Worm (Caenorhabditis elegans) whole organism, dauer: Measurements from ENCODE around the gene dnj-3.

ENCODE experiments used
- unc-62 ChIP-seq: sonication (generic microtip); optimal IDR thresholded peaks from 2 replicates; lab custom pipeline; 2017; ENCODE audit warnings: missing biosample characterization, missing genetic modification reagents, missing genetic modification characterization

The dnj-3 gene

ce11 chrV:15059534-15059933 lies 8.9 kb upstream of the dnj-3 start, which contains the start of the genes mcm-3 and C25D7.15:
Gene mcm-3, minus strand, starts transcription at chrV:15059599.
Gene C25D7.15, plus strand, starts transcription at chrV:15059808.
- no peak for TF ChIP-seq unc-62 (GFP tag; lab: Kevin White, UChicago)

ce11 chrV:15060595-15060994 lies 7.9 kb upstream of the dnj-3 start:
- no peak for TF ChIP-seq unc-62 (GFP tag; lab: Kevin White, UChicago)

- no peak for TF ChIP-seq unc-62 (GFP tag; lab: Kevin White, UChicago)
Observed at ce11 chrV:15063987-15064386, 4.5 kb upstream of the dnj-3 start, which contains the start of gene rap-2. Gene rap-2, minus strand, starts transcription at chrV:15064087.

DNA sequence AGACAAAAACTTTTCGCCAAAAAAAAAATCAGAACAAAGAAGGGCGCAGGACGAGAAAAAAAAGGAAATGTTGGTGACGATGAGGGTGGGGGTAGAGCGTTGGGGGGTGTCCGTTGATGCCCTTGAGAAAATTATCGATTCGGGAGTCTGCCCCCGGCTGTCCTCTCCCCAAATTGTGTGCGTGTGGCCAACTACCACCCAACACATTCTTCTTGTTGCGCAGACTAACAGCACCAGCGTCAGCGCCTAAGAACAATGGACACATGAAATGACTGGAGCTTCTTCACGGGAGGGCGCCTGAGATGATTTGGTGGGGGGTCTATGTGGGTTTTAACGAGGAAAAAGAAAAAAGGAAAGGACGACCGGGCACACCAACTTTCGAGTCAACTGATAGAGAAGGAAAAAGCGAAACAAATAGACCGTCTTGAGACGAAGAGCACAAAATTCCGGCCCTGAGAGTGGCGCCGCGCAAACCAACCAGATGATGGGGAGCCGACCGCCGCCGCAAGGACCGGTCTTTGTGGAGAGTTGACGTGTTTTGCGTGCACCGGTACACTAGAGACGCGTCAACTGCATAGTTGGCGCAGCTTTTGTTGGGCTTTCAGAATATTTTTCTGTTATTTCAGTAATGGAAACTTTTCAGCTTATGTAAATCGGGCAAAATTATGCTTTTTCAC lies 3.3 kb upstream of the dnj-3 start, which contains the start of gene C25D7.9:
Gene C25D7.9 (plus strand): TSS at position 68 of the 677 bp plus-strand sequence.
- no peak for TF ChIP-seq unc-62 (GFP tag; lab: Kevin White, UChicago)

DNA sequence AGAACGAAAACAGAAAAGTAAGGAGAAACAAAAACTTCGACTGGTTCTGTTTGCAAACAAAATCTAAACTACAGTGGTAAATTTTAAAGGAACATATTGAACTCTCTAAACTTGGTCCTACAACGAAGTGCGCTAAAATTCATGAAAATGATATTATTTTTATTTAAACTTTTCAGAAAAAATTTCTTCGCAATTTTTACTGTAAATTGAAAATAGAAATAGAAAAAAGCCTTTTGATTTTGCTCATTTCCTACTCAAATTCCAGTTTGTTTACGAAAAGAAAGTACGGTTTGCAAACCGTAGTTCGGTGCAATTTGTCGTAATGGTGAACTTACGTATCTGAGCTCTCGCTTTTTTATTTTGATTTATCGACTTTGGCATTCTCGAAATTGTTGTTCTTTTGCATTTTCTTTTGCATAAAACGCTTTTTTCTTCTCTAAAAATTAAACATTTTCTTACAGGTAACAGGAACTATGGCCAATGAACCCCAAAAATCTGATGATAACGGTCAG lies 2.6 kb upstream of the dnj-3 start, which contains the start of gene otub-1:
Gene otub-1 (plus strand): TSS at position 462 of the 512 bp plus-strand sequence.
- TF ChIP-seq unc-62 (GFP tag; lab: Kevin White, UChicago): no peak

DNA sequence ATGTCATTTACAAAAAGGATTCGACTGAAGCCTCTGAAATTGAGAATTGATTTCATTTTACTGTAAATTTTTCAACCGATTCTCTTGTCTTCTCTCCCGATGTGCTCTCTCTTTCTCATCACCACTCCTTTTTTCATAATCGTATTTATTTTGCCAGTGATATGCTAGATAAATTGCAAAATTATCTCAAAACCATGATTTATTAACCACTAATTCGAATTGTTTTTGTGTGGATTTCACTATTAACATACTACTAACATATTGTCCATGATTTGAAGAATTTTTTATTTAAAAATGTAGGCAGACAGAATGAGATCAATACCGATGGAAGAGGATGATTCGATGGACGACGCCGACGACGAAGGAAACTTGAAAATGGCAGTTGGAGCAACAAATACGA lies 1.3 kb upstream of the dnj-3 start, which contains the start of gene C25D7.10:
Gene C25D7.10 (plus strand): TSS at position 301 of the 400 bp plus-strand sequence.
- no peak for TF ChIP-seq unc-62 (GFP tag; lab: Kevin White, UChicago)

DNA sequence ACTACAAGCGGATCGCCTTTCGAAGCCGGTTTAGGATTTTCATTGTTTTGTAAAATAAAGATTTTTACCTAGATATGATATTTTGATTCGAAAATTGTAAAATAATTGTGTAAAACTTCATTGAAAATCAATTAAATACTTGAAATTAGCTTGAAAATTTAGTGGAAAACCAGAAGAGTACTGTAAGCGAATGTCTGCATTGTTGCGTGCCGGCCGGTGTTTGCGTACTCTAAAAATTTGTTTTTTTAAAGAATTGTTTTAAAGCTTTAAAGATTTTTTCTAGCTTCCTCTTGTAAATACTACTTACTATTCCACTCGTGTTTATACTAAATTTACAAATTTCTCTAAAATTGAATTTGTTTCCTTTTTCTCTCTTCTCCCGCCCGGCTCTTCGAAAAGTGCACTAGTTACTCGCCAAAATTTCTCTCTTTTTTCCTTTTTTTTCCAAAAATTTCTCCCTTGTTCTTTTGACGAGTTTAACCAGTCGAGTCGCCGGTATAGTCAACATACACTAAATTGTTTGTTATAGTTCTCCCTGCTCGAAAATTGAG lies 1.0 kb downstream of the dnj-3 start:
- TF ChIP-seq unc-62 (GFP tag; lab: Kevin White, UChicago): no peak

DNA sequence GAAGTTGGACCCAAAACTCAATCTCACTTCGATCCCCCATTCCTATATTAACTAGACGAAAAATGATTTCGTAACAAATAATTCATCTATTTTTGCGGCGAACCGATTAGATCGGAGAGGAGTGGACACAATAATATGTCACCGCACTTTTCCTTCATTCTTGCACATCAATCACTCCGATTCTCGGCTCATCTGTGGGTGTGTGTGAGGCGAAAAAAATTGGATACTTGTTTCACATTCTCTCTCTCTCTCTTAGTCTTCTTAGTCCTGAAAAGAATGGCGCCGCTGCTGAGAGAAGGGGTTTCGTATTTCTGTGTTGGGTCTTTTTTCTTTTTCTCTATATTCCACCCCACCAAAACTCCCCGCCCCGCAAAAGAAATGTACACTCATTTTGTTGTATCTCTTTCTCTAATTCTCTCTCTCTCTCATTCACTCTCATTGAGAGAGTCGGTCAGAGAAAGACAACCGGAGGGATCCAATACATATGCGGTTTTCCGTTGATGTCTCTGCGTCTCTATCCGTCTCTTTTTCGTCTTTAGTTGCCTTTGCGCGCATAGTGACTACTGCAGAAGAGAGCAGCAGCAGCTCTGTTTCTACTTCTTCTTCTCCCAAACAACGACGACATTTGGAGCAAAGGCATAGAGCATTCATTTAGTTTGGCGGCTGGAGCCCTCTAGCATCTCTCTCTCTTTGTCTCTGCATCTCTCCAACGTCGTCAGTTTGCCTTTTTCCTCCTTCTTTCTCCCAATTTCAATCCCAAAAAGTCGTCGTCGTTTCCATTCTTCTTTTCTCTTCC lies 2.7 kb downstream of the dnj-3 start, which contains the start of gene unc-76:
Gene unc-76 (plus strand): TSS at position 746 of the 796 bp plus-strand sequence.
- no peak for TF ChIP-seq unc-62 (GFP tag; lab: Kevin White, UChicago)

ce11 chrV:15072738-15073137 lies 4.3 kb downstream of the dnj-3 start:
- no peak for TF ChIP-seq unc-62 (GFP tag; lab: Kevin White, UChicago)

DNA sequence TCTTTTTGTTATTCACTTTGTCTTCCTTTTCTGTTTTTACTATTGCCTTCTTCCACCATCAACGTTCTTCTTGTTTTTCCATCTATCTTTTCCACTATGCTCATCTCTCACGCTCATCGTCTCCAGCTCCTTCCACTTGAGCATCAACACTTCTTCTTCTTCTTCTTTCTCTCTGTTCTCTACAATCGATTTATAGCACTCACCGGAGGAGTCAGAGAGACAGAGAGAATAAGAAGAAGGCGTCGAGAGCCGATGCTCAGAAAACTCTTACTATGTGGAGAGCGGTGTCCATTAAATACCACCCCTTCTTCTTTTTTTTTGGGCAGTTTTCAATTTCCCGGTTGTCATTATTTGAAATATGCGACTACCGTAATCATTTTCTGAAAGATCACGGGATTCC lies 6.4 kb downstream of the dnj-3 start:
- no peak for TF ChIP-seq unc-62 (GFP tag; lab: Kevin White, UChicago)

DNA sequence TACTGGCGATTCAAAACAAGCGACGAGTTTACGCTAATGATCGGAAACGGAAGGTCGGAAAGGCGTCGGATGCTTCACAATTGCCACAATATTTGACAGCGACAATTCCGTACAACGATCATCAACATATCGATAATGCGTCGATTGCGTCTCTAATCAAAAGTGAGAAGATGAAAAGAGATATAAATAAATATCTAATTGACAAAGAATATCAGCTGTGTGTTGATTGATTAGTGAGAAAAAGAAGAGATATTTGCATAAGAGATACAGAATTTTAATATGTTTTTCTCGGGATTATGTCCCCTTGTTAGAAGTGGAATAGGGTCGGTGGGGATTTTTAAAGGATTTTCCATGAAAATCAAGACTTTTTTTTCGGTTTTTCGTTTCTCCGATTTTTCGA lies 10.1 kb downstream of the dnj-3 start:
- no peak for TF ChIP-seq unc-62 (GFP tag; lab: Kevin White, UChicago)

ce11 chrV:15082291-15082690 lies 13.8 kb downstream of the dnj-3 start, which contains the start of the genes C01G10.10 and C01G10.9:
Gene C01G10.10, minus strand, starts transcription at chrV:15082441.
Gene C01G10.9, plus strand, starts transcription at chrV:15082530.
- no peak for TF ChIP-seq unc-62 (GFP tag; lab: Kevin White, UChicago)

DNA sequence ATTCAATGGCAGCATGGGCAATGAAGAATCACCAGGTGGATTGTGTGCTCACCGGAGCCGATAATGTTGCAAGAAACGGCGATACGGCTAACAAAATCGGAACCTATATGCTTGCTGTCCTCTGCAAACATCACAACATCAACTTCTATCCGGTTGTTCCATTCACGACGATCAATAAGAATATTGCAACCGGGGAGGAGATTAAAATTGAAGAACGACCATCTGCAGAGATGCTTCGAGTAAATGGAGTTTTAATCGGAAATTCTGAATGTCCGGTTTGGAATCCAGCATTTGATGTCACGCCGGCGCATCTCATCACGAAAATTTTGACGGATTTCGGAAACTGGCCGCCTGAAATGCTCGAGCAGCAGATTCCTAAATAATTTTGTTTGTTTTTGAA lies 15.2 kb downstream of the dnj-3 start:
- TF ChIP-seq unc-62 (GFP tag; lab: Kevin White, UChicago): no peak

ce11 chrV:15085335-15085800 lies 16.9 kb downstream of the dnj-3 start, which contains the start of the genes ahsa-1 and C01G10.7:
Gene ahsa-1, minus strand, starts transcription at chrV:15085385.
Gene C01G10.7, plus strand, starts transcription at chrV:15085747.
- no peak for TF ChIP-seq unc-62 (GFP tag; lab: Kevin White, UChicago)

DNA sequence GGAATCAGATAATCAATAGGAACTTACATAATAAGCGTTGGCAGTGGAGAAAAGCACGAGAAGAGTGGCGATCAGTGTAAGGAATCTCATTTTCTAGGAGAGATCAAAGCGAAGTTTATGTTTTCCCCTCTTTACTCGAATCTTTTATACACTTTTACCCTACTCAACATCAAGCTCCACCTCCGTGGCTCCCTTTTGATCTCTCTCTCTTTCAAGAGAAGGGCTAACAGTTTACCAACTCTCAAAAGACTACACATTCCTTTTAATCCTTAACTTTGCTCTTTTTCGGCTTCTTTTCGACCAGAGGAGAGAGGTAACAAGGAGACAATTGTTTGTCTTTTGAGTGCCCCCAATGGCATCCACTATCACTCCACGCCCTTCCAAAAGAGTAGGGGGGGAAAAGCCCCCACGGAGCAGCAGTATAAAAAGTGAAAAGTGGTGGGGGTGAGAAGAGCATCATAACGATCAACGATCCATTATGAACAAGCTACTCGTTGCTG lies 18.8 kb downstream of the dnj-3 start, which contains the start of the genes C01G10.15 and C01G10.6:
Gene C01G10.15 (minus strand): TSS at position 101 of the 500 bp plus-strand sequence.
Gene C01G10.6 (plus strand): TSS at position 450 of the 500 bp plus-strand sequence.
- TF ChIP-seq unc-62 (GFP tag; lab: Kevin White, UChicago): no peak
